Worm (Caenorhabditis elegans) whole organism, midembryonic: ENCODE measurements around the gene srd-50.

Experiments
- T22C8.4 ChIP-seq: fragments of 200-800 bp; sonication (Bioruptor generic); IDR thresholded peaks from 2 replicates; pipeline ENCODE4 v1.3.6; 2022; ENCODE audit warnings: missing genetic modification characterization, missing compliant biosample characterization
- cog-1 ChIP-seq: sonication (generic microtip); optimal IDR thresholded peaks from 2 replicates; lab custom pipeline; 2016; ENCODE audit warnings: missing genetic modification characterization, missing compliant biosample characterization
- flt-1 ChIP-seq: fragments of 200-800 bp; sonication (Bioruptor generic); IDR thresholded peaks from 2 replicates; pipeline ENCODE4 v1.3.6; 2022; ENCODE audit warnings: missing genetic modification characterization, missing compliant biosample characterization
- klf-2 ChIP-seq: fragments of 200-800 bp; sonication (Bioruptor generic); conservative IDR thresholded peaks from 2 replicates; pipeline ENCODE4 v1.3.6; 2022; ENCODE audit warnings: missing genetic modification reagents, missing genetic modification characterization, missing compliant biosample characterization
- med-1 ChIP-seq: sonication (generic microtip); optimal IDR thresholded peaks from 2 replicates; lab custom pipeline; 2017; ENCODE audit warnings: missing genetic modification characterization, mild to moderate bottlenecking, missing compliant biosample characterization, antibody characterized with exemption, missing genetic modification reagents; ENCODE audit not compliant: insufficient read depth
- ref-1 ChIP-seq: fragments of 200-800 bp; sonication (Bioruptor generic); conservative IDR thresholded peaks from 2 replicates; pipeline ENCODE4 v1.3.6; 2022; ENCODE audit warnings: missing genetic modification reagents, missing genetic modification characterization, missing compliant biosample characterization
- tab-1 ChIP-seq: fragments of 200-800 bp; sonication (Bioruptor generic); IDR thresholded peaks from 2 replicates; pipeline ENCODE4 v1.3.6; 2022; ENCODE audit warnings: missing genetic modification characterization, missing compliant biosample characterization
- ztf-23 ChIP-seq: fragments of 200-800 bp; sonication (Bioruptor generic); IDR thresholded peaks from 2 replicates; pipeline ENCODE4 v1.3.6; 2022; ENCODE audit warnings: missing genetic modification reagents, missing genetic modification characterization, missing compliant biosample characterization
- ztf-29 ChIP-seq: fragments of 200-800 bp; sonication (Bioruptor generic); IDR thresholded peaks from 2 replicates; pipeline ENCODE4 v1.3.6; 2022; ENCODE audit warnings: missing genetic modification reagents, missing genetic modification characterization, missing compliant biosample characterization

srd-50 gene

ce11 chrX:13500568-13500967 is 19.0 kb upstream of the srd-50 start, which contains the start of gene sad-1:
Gene sad-1 (minus strand): TSS chrX:13500668.
- TF ChIP-seq T22C8.4 (GFP tag; lab: Robert Waterston, UW), result no peak
- no peak for TF ChIP-seq ztf-29
- no peak for TF ChIP-seq ztf-23 (GFP tag; lab: Robert Waterston, UW)
- TF ChIP-seq cog-1 (tag; lab: Kevin White, UChicago), result no peak
- TF ChIP-seq tab-1, result no peak
- no peak for TF ChIP-seq ref-1
- no peak for TF ChIP-seq klf-2 (GFP tag; lab: Robert Waterston, UW)
- TF ChIP-seq med-1 (GFP tag; lab: Kevin White, UChicago), result no peak
- TF ChIP-seq flt-1, result no peak

DNA sequence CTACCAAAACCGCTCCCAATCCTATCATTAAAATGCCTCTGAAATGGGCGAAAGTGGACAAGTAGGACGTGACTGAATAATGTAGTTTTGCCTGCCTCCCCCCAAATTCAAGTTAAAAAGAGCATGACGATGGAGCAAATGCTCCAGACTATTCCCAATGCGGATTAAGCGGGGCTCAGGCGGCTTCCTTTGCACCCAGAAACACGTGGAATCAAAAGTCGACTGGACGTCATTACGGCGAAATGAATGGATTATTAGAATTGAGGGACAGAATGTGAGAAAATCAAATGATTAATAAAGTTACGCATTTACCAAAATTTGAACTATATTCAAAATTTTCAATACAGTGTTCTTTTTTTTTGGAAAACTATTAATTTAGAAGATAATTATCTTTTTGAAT is 18.3 kb upstream of the srd-50 start:
- no peak for TF ChIP-seq flt-1
- no peak for TF ChIP-seq klf-2 (GFP tag; lab: Robert Waterston, UW)
- no peak for TF ChIP-seq med-1 (GFP tag; lab: Kevin White, UChicago)
- no peak for TF ChIP-seq ztf-29
- no peak for TF ChIP-seq ref-1
- TF ChIP-seq T22C8.4 (GFP tag; lab: Robert Waterston, UW), result no peak
- no peak for TF ChIP-seq tab-1
- TF ChIP-seq cog-1 (tag; lab: Kevin White, UChicago), result no peak
- no peak for TF ChIP-seq ztf-23 (GFP tag; lab: Robert Waterston, UW)

- TF ChIP-seq klf-2 (GFP tag; lab: Robert Waterston, UW), result no peak
- TF ChIP-seq med-1 (GFP tag; lab: Kevin White, UChicago), result no peak
- no peak for TF ChIP-seq ztf-23 (GFP tag; lab: Robert Waterston, UW)
- no peak for TF ChIP-seq flt-1
- no peak for TF ChIP-seq ztf-29
- TF ChIP-seq ref-1, result no peak
- TF ChIP-seq tab-1, result no peak
- TF ChIP-seq T22C8.4 (GFP tag; lab: Robert Waterston, UW), result no peak
- TF ChIP-seq cog-1 (tag; lab: Kevin White, UChicago), result no peak
Observed at ce11 chrX:13499098-13499497, 17.5 kb upstream of the srd-50 start.

- TF ChIP-seq ref-1 (no peak), med-1 (GFP tag; lab: Kevin White, UChicago) (no peak), T22C8.4 (GFP tag; lab: Robert Waterston, UW) (no peak)
Observed at ce11 chrX:13493762-13494161, 12.2 kb upstream of the srd-50 start.

DNA sequence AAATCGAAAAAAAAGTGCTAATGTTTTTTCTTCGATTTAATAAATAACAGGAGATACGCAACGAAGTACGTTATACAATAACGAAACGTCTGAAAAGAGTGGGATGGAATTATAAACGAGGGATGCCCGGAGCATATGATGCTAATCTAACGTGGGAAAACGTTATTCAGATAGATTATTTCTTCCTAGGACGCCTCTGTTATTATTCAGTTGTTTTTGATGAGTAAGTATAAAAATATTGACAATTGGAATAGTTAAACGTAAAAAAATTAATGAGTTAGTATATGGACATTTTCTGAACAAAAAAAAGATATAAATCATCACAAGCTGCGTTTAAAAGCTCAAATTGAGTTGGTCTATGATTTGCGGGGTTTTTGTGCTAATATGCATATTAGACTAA is 3.2 kb upstream of the srd-50 start, which contains the start of gene srd-51:
srd-51 (minus strand) TSS at position 101 of the 400 bp plus-strand sequence.
- no peak for TF ChIP-seq med-1 (GFP tag; lab: Kevin White, UChicago)
- TF ChIP-seq ztf-23 (GFP tag; lab: Robert Waterston, UW), result no peak
- no peak for TF ChIP-seq klf-2 (GFP tag; lab: Robert Waterston, UW)
- no peak for TF ChIP-seq cog-1 (tag; lab: Kevin White, UChicago)
- TF ChIP-seq ztf-29, result no peak
- TF ChIP-seq tab-1, result no peak
- no peak for TF ChIP-seq flt-1
- TF ChIP-seq T22C8.4 (GFP tag; lab: Robert Waterston, UW), result no peak
- TF ChIP-seq ref-1, result no peak

ce11 chrX:13477356-13477755 is 4.2 kb downstream of the srd-50 start, which contains the start of gene efn-3:
Gene efn-3 (minus strand): TSS chrX:13477456.
- no peak for TF ChIP-seq tab-1
- TF ChIP-seq cog-1 (tag; lab: Kevin White, UChicago), result no peak
- TF ChIP-seq ztf-23 (GFP tag; lab: Robert Waterston, UW), result no peak
- TF ChIP-seq flt-1, result no peak
- TF ChIP-seq T22C8.4 (GFP tag; lab: Robert Waterston, UW), result no peak
- TF ChIP-seq med-1 (GFP tag; lab: Kevin White, UChicago), result no peak
- no peak for TF ChIP-seq ztf-29
- no peak for TF ChIP-seq klf-2 (GFP tag; lab: Robert Waterston, UW)
- no peak for TF ChIP-seq ref-1

ce11 chrX:13471855-13472254 is 9.7 kb downstream of the srd-50 start, which contains the start of gene tre-4:
Gene tre-4 (plus strand): TSS chrX:13472155.
- TF ChIP-seq med-1 (GFP tag; lab: Kevin White, UChicago) (no peak), klf-2 (GFP tag; lab: Robert Waterston, UW) (no peak), ztf-29 (no peak), T22C8.4 (GFP tag; lab: Robert Waterston, UW) (no peak), ref-1 (no peak), flt-1 (no peak), tab-1 (no peak), cog-1 (tag; lab: Kevin White, UChicago) (no peak), ztf-23 (GFP tag; lab: Robert Waterston, UW) (no peak)

- no peak for TF ChIP-seq cog-1 (tag; lab: Kevin White, UChicago)
- TF ChIP-seq ref-1, result no peak
- no peak for TF ChIP-seq flt-1
- TF ChIP-seq T22C8.4 (GFP tag; lab: Robert Waterston, UW), result no peak
- no peak for TF ChIP-seq klf-2 (GFP tag; lab: Robert Waterston, UW)
- TF ChIP-seq med-1 (GFP tag; lab: Kevin White, UChicago), result no peak
- TF ChIP-seq tab-1, result no peak
- no peak for TF ChIP-seq ztf-29
- no peak for TF ChIP-seq ztf-23 (GFP tag; lab: Robert Waterston, UW)
Observed at ce11 chrX:13469907-13470647, 11.5 kb downstream of the srd-50 start.

- TF ChIP-seq ztf-23 (GFP tag; lab: Robert Waterston, UW) (no peak), T22C8.4 (GFP tag; lab: Robert Waterston, UW) (no peak), cog-1 (tag; lab: Kevin White, UChicago) (no peak), klf-2 (GFP tag; lab: Robert Waterston, UW) (no peak), flt-1 (no peak)
Observed at ce11 chrX:13469047-13469633, 12.5 kb downstream of the srd-50 start, which contains the start of gene col-184. Gene col-184 (plus strand): TSS chrX:13469455.
